Worm (Caenorhabditis elegans) whole organism, L3 larva: ENCODE data around the gene Y41D4A.4.

Experiments used
- R02D3.7 ChIP-seq: fragments of 150-350 bp; optimal IDR thresholded peaks from 2 replicates; lab custom pipeline; 2014; ENCODE audit warnings: missing biosample characterization, missing genetic modification characterization
- aly-2 ChIP-seq: fragments of 150-350 bp; optimal IDR thresholded peaks from 2 replicates; lab custom pipeline; 2014; ENCODE audit warnings: missing biosample characterization, missing genetic modification characterization
- ama-1 ChIP-seq: fragments of 150-350 bp; optimal IDR thresholded peaks from 2 replicates; lab custom pipeline; 2018
- elt-2 ChIP-seq: sonication (generic microtip); optimal IDR thresholded peaks from 2 replicates; lab custom pipeline; 2016; ENCODE audit warnings: missing genetic modification reagents, mild to moderate bottlenecking, missing genetic modification characterization, missing compliant biosample characterization
- lin-15B ChIP-seq: fragments of 150-350 bp; optimal IDR thresholded peaks from 2 replicates; lab custom pipeline; 2014; ENCODE audit warnings: missing biosample characterization, missing genetic modification characterization
- lin-39 ChIP-seq: fragments of 150-350 bp; optimal IDR thresholded peaks from 2 replicates; lab custom pipeline; 2018; ENCODE audit warnings: missing biosample characterization, missing genetic modification reagents, missing genetic modification characterization
- mdl-1 ChIP-seq: fragments of 150-350 bp; optimal IDR thresholded peaks from 2 replicates; lab custom pipeline; 2014; ENCODE audit warnings: missing biosample characterization, missing genetic modification characterization
- nhr-237 ChIP-seq: fragments of 150-350 bp; optimal IDR thresholded peaks from 2 replicates; lab custom pipeline; 2014; ENCODE audit warnings: missing biosample characterization, missing genetic modification characterization
- nhr-25 ChIP-seq: sonication (generic microtip); optimal IDR thresholded peaks from 2 replicates; lab custom pipeline; 2017; ENCODE audit warnings: missing biosample characterization, missing genetic modification characterization
- skn-1 ChIP-seq: fragments of 150-350 bp; optimal IDR thresholded peaks from 2 replicates; lab custom pipeline; 2014; ENCODE audit warnings: missing biosample characterization, missing genetic modification characterization
- unc-39 ChIP-seq: sonication (generic microtip); optimal IDR thresholded peaks from 4 replicates; lab custom pipeline; 2017; ENCODE audit warnings: missing biosample characterization, missing genetic modification characterization
- unc-62 ChIP-seq: fragments of 150-350 bp; sonication (generic microtip); optimal IDR thresholded peaks from 4 replicates; lab custom pipeline; 2014; ENCODE audit warnings: missing biosample characterization, missing genetic modification reagents, missing genetic modification characterization
- zag-1 ChIP-seq: fragments of 150-350 bp; optimal IDR thresholded peaks from 2 replicates; lab custom pipeline; 2014; ENCODE audit warnings: missing biosample characterization, missing genetic modification characterization
- ztf-11 ChIP-seq: fragments of 150-350 bp; optimal IDR thresholded peaks from 2 replicates; lab custom pipeline; 2014; ENCODE audit warnings: missing biosample characterization, missing genetic modification characterization

- no peak for TF ChIP-seq mdl-1 (tag; lab: Kevin White, UChicago)
- no peak for TF ChIP-seq lin-39 (tag; lab: Kevin White, UChicago)
- no peak for TF ChIP-seq R02D3.7 (tag; lab: Kevin White, UChicago)
- no peak for TF ChIP-seq elt-2 (tag; lab: Kevin White, UChicago)
- no peak for TF ChIP-seq unc-62 (GFP tag; lab: Kevin White, UChicago)
- no peak for TF ChIP-seq nhr-25
- TF ChIP-seq ama-1: no peak
- no peak for TF ChIP-seq unc-39 (tag; lab: Kevin White, UChicago)
- no peak for TF ChIP-seq skn-1 (tag; lab: Kevin White, UChicago)
- TF ChIP-seq aly-2 (tag; lab: Kevin White, UChicago): no peak
- TF ChIP-seq lin-15B (tag; lab: Kevin White, UChicago): no peak
- no peak for TF ChIP-seq zag-1 (tag; lab: Kevin White, UChicago)
- TF ChIP-seq nhr-237 (tag; lab: Kevin White, UChicago): no peak
- TF ChIP-seq ztf-11 (tag; lab: Kevin White, UChicago): no peak
Observed at ce11 chrIV:1769074-1769473, 23.3 kb downstream of the Y41D4A.4 start.
